Worm (Caenorhabditis elegans) whole organism, L3 larva: ENCODE measurements around the gene ugt-36.

Source experiments
- R02D3.7 ChIP-seq: fragments of 150-350 bp; optimal IDR thresholded peaks from 2 replicates; lab custom pipeline; 2014; ENCODE audit warnings: missing biosample characterization, missing genetic modification characterization
- ZK546.5 ChIP-seq: sonication (generic microtip); optimal IDR thresholded peaks from 2 replicates; lab custom pipeline; 2017; ENCODE audit warnings: missing biosample characterization, missing genetic modification characterization
- aly-2 ChIP-seq: fragments of 150-350 bp; optimal IDR thresholded peaks from 2 replicates; lab custom pipeline; 2014; ENCODE audit warnings: missing biosample characterization, missing genetic modification characterization
- ama-1 ChIP-seq: fragments of 150-350 bp; optimal IDR thresholded peaks from 2 replicates; lab custom pipeline; 2018
- ceh-28 ChIP-seq: fragments of 150-350 bp; optimal IDR thresholded peaks from 2 replicates; lab custom pipeline; 2014; ENCODE audit warnings: missing biosample characterization, missing genetic modification reagents, missing genetic modification characterization
- ceh-82 ChIP-seq: fragments of 150-350 bp; optimal IDR thresholded peaks from 2 replicates; lab custom pipeline; 2014; ENCODE audit warnings: missing biosample characterization, missing genetic modification characterization
- ceh-9 ChIP-seq: sonication (generic microtip); optimal IDR thresholded peaks from 2 replicates; lab custom pipeline; 2018; ENCODE audit warnings: missing biosample characterization, missing genetic modification characterization
- daf-12 ChIP-seq: fragments of 150-350 bp; optimal IDR thresholded peaks from 2 replicates; lab custom pipeline; 2014; ENCODE audit warnings: missing biosample characterization, missing genetic modification reagents, missing genetic modification characterization
- egl-27 ChIP-seq: sonication (generic microtip); optimal IDR thresholded peaks from 4 replicates; lab custom pipeline; 2017; ENCODE audit warnings: missing biosample characterization, missing genetic modification reagents, missing genetic modification characterization
- egl-5 ChIP-seq: fragments of 150-350 bp; optimal IDR thresholded peaks from 2 replicates; lab custom pipeline; 2017; ENCODE audit warnings: missing biosample characterization, missing genetic modification reagents, missing genetic modification characterization, inconsistent platforms
- elt-1 ChIP-seq: fragments of 150-350 bp; optimal IDR thresholded peaks from 2 replicates; lab custom pipeline; 2014; ENCODE audit warnings: missing biosample characterization, missing genetic modification characterization
- elt-2 ChIP-seq: sonication (generic microtip); optimal IDR thresholded peaks from 2 replicates; lab custom pipeline; 2016; ENCODE audit warnings: missing genetic modification reagents, mild to moderate bottlenecking, missing genetic modification characterization, missing compliant biosample characterization
- elt-3 ChIP-seq, 3 experiments: fragments of 150-350 bp in 1 of 3; sonication (generic microtip) in 2 of 3; optimal IDR thresholded peaks; 2 replicates in 2 of 3; 4 replicates in 1 of 3; lab custom pipeline; 2014 to 2017; ENCODE audit warnings: missing biosample characterization in 3 of 3, missing genetic modification characterization in 3 of 3
- eor-1 ChIP-seq, 2 experiments: fragments of 150-350 bp; optimal IDR thresholded peaks; 2 replicates each; lab custom pipeline; 2014 to 2018; ENCODE audit warnings: missing biosample characterization in 2 of 2, missing genetic modification characterization in 2 of 2
- fkh-2 ChIP-seq: fragments of 150-350 bp; optimal IDR thresholded peaks from 2 replicates; lab custom pipeline; 2014; ENCODE audit warnings: missing biosample characterization, missing genetic modification reagents, missing genetic modification characterization
- fos-1 ChIP-seq: fragments of 150-350 bp; optimal IDR thresholded peaks from 2 replicates; lab custom pipeline; 2014; ENCODE audit warnings: missing biosample characterization, missing genetic modification characterization
- hmg-11 ChIP-seq: sonication (generic microtip); optimal IDR thresholded peaks from 2 replicates; lab custom pipeline; 2016; ENCODE audit warnings: missing genetic modification characterization, missing compliant biosample characterization
- jun-1 ChIP-seq: fragments of 150-350 bp; optimal IDR thresholded peaks from 2 replicates; lab custom pipeline; 2014; ENCODE audit warnings: missing biosample characterization, missing genetic modification reagents, missing genetic modification characterization
- lin-39 ChIP-seq: fragments of 150-350 bp; optimal IDR thresholded peaks from 2 replicates; lab custom pipeline; 2018; ENCODE audit warnings: missing biosample characterization, missing genetic modification reagents, missing genetic modification characterization
- lsy-12 ChIP-seq: sonication (generic microtip); optimal IDR thresholded peaks from 2 replicates; lab custom pipeline; 2016; ENCODE audit warnings: mild to moderate bottlenecking, missing genetic modification characterization, missing compliant biosample characterization
- mdl-1 ChIP-seq: fragments of 150-350 bp; optimal IDR thresholded peaks from 2 replicates; lab custom pipeline; 2014; ENCODE audit warnings: missing biosample characterization, missing genetic modification characterization
- mml-1 ChIP-seq: fragments of 150-350 bp; sonication (generic microtip); optimal IDR thresholded peaks from 3 replicates; lab custom pipeline; 2014; ENCODE audit warnings: missing biosample characterization, missing genetic modification characterization
- nfya-1 ChIP-seq: sonication (generic microtip); optimal IDR thresholded peaks from 2 replicates; lab custom pipeline; 2017; ENCODE audit warnings: missing genetic modification characterization, mild to moderate bottlenecking, missing compliant biosample characterization, antibody characterized with exemption, moderate library complexity; ENCODE audit not compliant: insufficient read depth
- nhr-11 ChIP-seq: fragments of 150-350 bp; optimal IDR thresholded peaks from 2 replicates; lab custom pipeline; 2014; ENCODE audit warnings: missing biosample characterization, missing genetic modification characterization
- nhr-12 ChIP-seq: fragments of 150-350 bp; optimal IDR thresholded peaks from 2 replicates; lab custom pipeline; 2014; ENCODE audit warnings: missing biosample characterization, missing genetic modification characterization
- nhr-23 ChIP-seq: fragments of 150-350 bp; optimal IDR thresholded peaks from 2 replicates; lab custom pipeline; 2014; ENCODE audit warnings: missing biosample characterization, missing genetic modification reagents, missing genetic modification characterization
- nhr-237 ChIP-seq: fragments of 150-350 bp; optimal IDR thresholded peaks from 2 replicates; lab custom pipeline; 2014; ENCODE audit warnings: missing biosample characterization, missing genetic modification characterization
- nhr-25 ChIP-seq: sonication (generic microtip); optimal IDR thresholded peaks from 2 replicates; lab custom pipeline; 2017; ENCODE audit warnings: missing biosample characterization, missing genetic modification characterization
- nhr-28 ChIP-seq: fragments of 150-350 bp; optimal IDR thresholded peaks from 2 replicates; lab custom pipeline; 2014; ENCODE audit warnings: missing biosample characterization, missing genetic modification characterization
- nhr-43 ChIP-seq: sonication (generic microtip); optimal IDR thresholded peaks from 2 replicates; lab custom pipeline; 2016; ENCODE audit warnings: mild to moderate bottlenecking, missing genetic modification characterization, missing compliant biosample characterization; ENCODE audit not compliant: poor library complexity, severe bottlenecking
- nhr-67 ChIP-seq: fragments of 150-350 bp; optimal IDR thresholded peaks from 2 replicates; lab custom pipeline; 2014; ENCODE audit warnings: missing biosample characterization, missing genetic modification characterization
- pha-4 ChIP-seq: fragments of 150-350 bp; optimal IDR thresholded peaks from 2 replicates; lab custom pipeline; 2014; ENCODE audit warnings: missing biosample characterization, missing genetic modification reagents, missing genetic modification characterization
- pqm-1 ChIP-seq: fragments of 150-350 bp; optimal IDR thresholded peaks from 2 replicates; lab custom pipeline; 2017; ENCODE audit warnings: missing biosample characterization, missing genetic modification characterization, inconsistent platforms
- snpc-4 ChIP-seq: fragments of 150-350 bp; optimal IDR thresholded peaks from 2 replicates; lab custom pipeline; 2014; ENCODE audit warnings: missing biosample characterization, missing genetic modification characterization
- tbx-2 ChIP-seq: sonication (generic microtip); optimal IDR thresholded peaks from 2 replicates; lab custom pipeline; 2016; ENCODE audit warnings: mild to moderate bottlenecking, missing genetic modification characterization, missing compliant biosample characterization
- unc-62 ChIP-seq: fragments of 150-350 bp; sonication (generic microtip); optimal IDR thresholded peaks from 4 replicates; lab custom pipeline; 2014; ENCODE audit warnings: missing biosample characterization, missing genetic modification reagents, missing genetic modification characterization
- zag-1 ChIP-seq: fragments of 150-350 bp; optimal IDR thresholded peaks from 2 replicates; lab custom pipeline; 2014; ENCODE audit warnings: missing biosample characterization, missing genetic modification characterization
- ztf-11 ChIP-seq: fragments of 150-350 bp; optimal IDR thresholded peaks from 2 replicates; lab custom pipeline; 2014; ENCODE audit warnings: missing biosample characterization, missing genetic modification characterization

Gene ugt-36

DNA sequence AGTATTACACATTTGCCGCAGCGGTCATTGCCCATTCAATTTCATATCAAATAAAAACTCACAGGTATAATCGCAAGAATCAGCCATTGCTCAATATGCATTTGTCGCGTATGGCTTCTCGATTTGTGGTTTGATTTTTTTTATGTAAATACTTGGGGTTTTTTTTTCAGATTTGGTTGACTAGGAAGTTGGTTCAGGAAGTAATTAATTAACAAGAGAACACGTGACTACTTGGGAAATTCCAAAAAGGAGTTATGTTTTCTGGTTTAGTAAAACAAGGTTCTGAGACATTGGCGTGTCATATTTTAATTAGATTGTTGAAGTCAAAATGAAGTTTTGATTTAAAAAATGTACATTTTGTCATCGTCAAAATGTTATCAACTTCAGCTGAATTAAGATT lies 35.8 kb upstream of the ugt-36 start, which contains the start of gene srx-36:
srx-36 (minus strand) TSS at position 101 of the 400 bp plus-strand sequence.
- no peak for TF ChIP-seq nhr-43 (tag; lab: Kevin White, UChicago)
- TF ChIP-seq lsy-12 = no peak
- no peak for TF ChIP-seq lin-39 (tag; lab: Kevin White, UChicago)
- no peak for TF ChIP-seq R02D3.7 (tag; lab: Kevin White, UChicago)
- no peak for TF ChIP-seq daf-12 (tag; lab: Kevin White, UChicago)
- no peak for TF ChIP-seq elt-1 (tag; lab: Kevin White, UChicago)
- TF ChIP-seq elt-2 (tag; lab: Kevin White, UChicago) = no peak
- no peak for TF ChIP-seq ceh-82 (tag; lab: Kevin White, UChicago)
- no peak for TF ChIP-seq mdl-1 (tag; lab: Kevin White, UChicago)
- no peak for TF ChIP-seq egl-5
- TF ChIP-seq nhr-67 (tag; lab: Kevin White, UChicago) = no peak
- TF ChIP-seq nfya-1 (tag; lab: Kevin White, UChicago) = no peak
- TF ChIP-seq pqm-1 (tag; lab: Kevin White, UChicago) = no peak
- no peak for TF ChIP-seq tbx-2 (tag; lab: Kevin White, UChicago)
- no peak for TF ChIP-seq zag-1 (tag; lab: Kevin White, UChicago)
- TF ChIP-seq egl-27 (tag; lab: Kevin White, UChicago) = no peak
- TF ChIP-seq pha-4 = no peak

DNA sequence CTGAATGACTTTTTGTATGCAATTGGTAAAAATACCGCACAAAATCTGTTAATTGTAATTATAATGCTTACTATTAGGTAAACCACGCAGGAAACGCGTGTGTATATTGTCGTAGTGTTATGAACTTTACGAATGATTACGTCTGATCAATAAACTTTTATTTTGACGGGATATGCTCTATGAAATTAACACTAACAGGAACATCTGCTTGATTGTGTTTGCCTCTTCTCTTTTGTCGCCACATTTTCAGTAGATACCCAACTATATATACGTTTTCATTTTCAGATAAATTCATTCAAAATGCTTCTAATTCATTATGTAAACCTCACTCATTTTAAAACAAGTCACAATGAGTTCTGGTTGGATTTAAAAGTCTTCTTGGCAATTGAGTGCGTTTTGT lies 34.6 kb upstream of the ugt-36 start, which contains the start of gene sre-10:
sre-10 (plus strand) TSS at position 301 of the 400 bp plus-strand sequence.
- TF ChIP-seq ZK546.5 = no peak
- no peak for TF ChIP-seq ztf-11 (tag; lab: Kevin White, UChicago)
- TF ChIP-seq snpc-4 (tag; lab: Kevin White, UChicago) = no peak
- TF ChIP-seq mdl-1 (tag; lab: Kevin White, UChicago) = no peak
- no peak for TF ChIP-seq fos-1
- no peak for TF ChIP-seq fkh-2 (tag; lab: Kevin White, UChicago)
- no peak for TF ChIP-seq elt-2 (tag; lab: Kevin White, UChicago)
- no peak for TF ChIP-seq nhr-43 (tag; lab: Kevin White, UChicago)
- no peak for TF ChIP-seq egl-5
- no peak for TF ChIP-seq nhr-25 (tag; lab: Kevin White, UChicago)
- TF ChIP-seq hmg-11 (tag; lab: Kevin White, UChicago) = no peak
- no peak for TF ChIP-seq nhr-237 (tag; lab: Kevin White, UChicago)
- no peak for TF ChIP-seq elt-3 (tag; optimal IDR thresholded peaks at IDR 0.05; lab: Kevin White, UChicago)
- TF ChIP-seq ceh-28 (tag; lab: Kevin White, UChicago) = no peak
- no peak for TF ChIP-seq mml-1
- TF ChIP-seq zag-1 (tag; lab: Kevin White, UChicago) = no peak
- TF ChIP-seq aly-2 (tag; lab: Kevin White, UChicago) = no peak
- no peak for TF ChIP-seq nhr-11 (tag; lab: Kevin White, UChicago)

DNA sequence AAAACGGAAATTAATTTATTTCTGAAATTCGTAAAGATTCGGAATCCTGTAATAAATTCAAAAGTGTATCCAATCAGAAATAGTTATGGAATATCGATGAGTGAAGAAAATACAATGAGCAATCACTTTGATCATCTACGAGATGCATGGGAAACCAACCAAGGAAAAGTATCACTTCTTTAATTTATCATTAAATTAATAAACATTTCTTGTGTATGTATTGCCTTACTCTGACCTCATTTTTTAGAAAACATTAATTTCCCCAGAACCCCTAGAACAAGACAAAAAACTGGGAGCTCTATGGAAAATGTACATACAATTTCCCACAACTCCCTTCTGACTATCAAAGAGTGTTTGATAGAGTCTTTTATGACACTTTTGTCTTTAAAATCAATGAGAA lies 32.8 kb upstream of the ugt-36 start, which contains the start of gene F10D2.16:
F10D2.16 (plus strand) TSS at position 301 of the 400 bp plus-strand sequence.
- TF ChIP-seq hmg-11 (tag; lab: Kevin White, UChicago) = no peak
- no peak for TF ChIP-seq aly-2 (tag; lab: Kevin White, UChicago)
- no peak for TF ChIP-seq mml-1
- no peak for TF ChIP-seq ama-1 (lab: Kevin White, UChicago)
- no peak for TF ChIP-seq eor-1 (tag; optimal IDR thresholded peaks at IDR 0.05; lab: Kevin White, UChicago)
- TF ChIP-seq nhr-23 (tag; lab: Kevin White, UChicago) = no peak

DNA sequence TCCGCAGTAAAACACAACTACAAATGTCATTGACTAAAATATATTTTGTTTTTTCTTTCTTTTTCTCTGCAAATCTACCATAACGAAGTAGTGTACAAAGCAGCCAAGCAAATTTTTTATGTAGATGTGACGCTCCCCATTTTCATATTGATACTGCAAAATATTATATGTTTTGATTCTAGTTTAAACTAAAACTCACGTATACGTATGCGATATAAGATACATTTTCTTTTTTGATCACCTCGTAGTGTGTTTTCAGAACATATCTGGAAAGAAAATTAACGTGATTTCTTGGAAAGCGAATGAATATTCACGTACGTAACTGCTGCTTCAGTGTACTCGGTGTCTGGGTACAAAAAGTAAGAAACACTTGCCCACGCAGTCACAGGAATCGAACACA lies 29.9 kb upstream of the ugt-36 start:
- TF ChIP-seq fkh-2 (tag; lab: Kevin White, UChicago) = no peak
- no peak for TF ChIP-seq hmg-11 (tag; lab: Kevin White, UChicago)
- no peak for TF ChIP-seq nfya-1 (tag; lab: Kevin White, UChicago)
- TF ChIP-seq nhr-67 (tag; lab: Kevin White, UChicago) = no peak
- TF ChIP-seq nhr-23 (tag; lab: Kevin White, UChicago) = no peak
- no peak for TF ChIP-seq ZK546.5
- TF ChIP-seq nhr-12 (tag; lab: Kevin White, UChicago) = no peak
- TF ChIP-seq R02D3.7 (tag; lab: Kevin White, UChicago) = no peak
- TF ChIP-seq nhr-11 (tag; lab: Kevin White, UChicago) = no peak
- TF ChIP-seq nhr-28 = no peak
- TF ChIP-seq ceh-9 = no peak
- TF ChIP-seq egl-5 = no peak
- no peak for TF ChIP-seq nhr-25 (tag; lab: Kevin White, UChicago)
- TF ChIP-seq mdl-1 (tag; lab: Kevin White, UChicago) = no peak
- no peak for TF ChIP-seq pha-4
- no peak for TF ChIP-seq fos-1
- TF ChIP-seq unc-62 (GFP tag; lab: Kevin White, UChicago) = no peak
- no peak for TF ChIP-seq jun-1 (tag; lab: Kevin White, UChicago)
